Worm (Caenorhabditis elegans): ENCODE measurements around the gene C06H5.11.
A peak's percentile ranks its signal among the peaks of the same experiment; 100 is the strongest.

C06H5.11 gene

ce11 chrV:17871049-17871448 is 22.8 kb downstream of the C06H5.11 start, which contains the start of gene phf-14 (continued):
- no peak for TF ChIP-seq ztf-18 (tag; optimal IDR thresholded peaks at IDR 0.05)
- peak; percentile 16 for TF ChIP-seq efl-1 (GFP tag; optimal IDR thresholded peaks at IDR 0.05)
- TF ChIP-seq ztf-28 (GFP tag; IDR thresholded peaks at IDR 0.05), result no peak
- no peak for TF ChIP-seq hsf-1 (GFP tag; IDR thresholded peaks at IDR 0.05)
- no peak for TF ChIP-seq F39B2.1 (GFP tag; IDR thresholded peaks at IDR 0.05)
- TF ChIP-seq nfyb-1 (GFP tag; IDR thresholded peaks at IDR 0.05), result no peak
- TF ChIP-seq Y56A3A.18 (GFP tag; IDR thresholded peaks at IDR 0.05), result no peak
- no peak for TF ChIP-seq rec-8 (tag; optimal IDR thresholded peaks at IDR 0.05)
- TF ChIP-seq mxl-1 (tag; optimal IDR thresholded peaks at IDR 0.05), result no peak
- TF ChIP-seq lin-26 (GFP tag; IDR thresholded peaks at IDR 0.05), result no peak
- TF ChIP-seq let-526 (GFP tag; IDR thresholded peaks at IDR 0.05), result no peak
- TF ChIP-seq ceh-100 (GFP tag; IDR thresholded peaks at IDR 0.05), result no peak
- no peak for TF ChIP-seq Y79H2A.3 (GFP tag; conservative IDR thresholded peaks at IDR 0.05)
- no peak for TF ChIP-seq bed-2 (GFP tag; IDR thresholded peaks at IDR 0.05)
- no peak for TF ChIP-seq madf-10 (tag; optimal IDR thresholded peaks at IDR 0.05)
- peak; percentile 59 for TF ChIP-seq rcor-1 (GFP tag; IDR thresholded peaks at IDR 0.05)
- TF ChIP-seq hlh-26 (GFP tag; conservative IDR thresholded peaks at IDR 0.05), result no peak
- TF ChIP-seq lin-54 (GFP tag; optimal IDR thresholded peaks at IDR 0.05), result peak; percentile 72
- no peak for TF ChIP-seq egl-18 (GFP tag; IDR thresholded peaks at IDR 0.05)
- TF ChIP-seq gei-17 (GFP tag; optimal IDR thresholded peaks at IDR 0.05), result no peak
- TF ChIP-seq ztf-25 (GFP tag; IDR thresholded peaks at IDR 0.05), result no peak
- peak; percentile 96 for TF ChIP-seq mcd-1 (GFP tag; IDR thresholded peaks at IDR 0.05)
- TF ChIP-seq fkh-3 (tag; optimal IDR thresholded peaks at IDR 0.05), result no peak
- no peak for TF ChIP-seq F52B5.7 (tag; optimal IDR thresholded peaks at IDR 0.05)
- TF ChIP-seq mes-4 (tag; optimal IDR thresholded peaks at IDR 0.05), result no peak
- no peak for TF ChIP-seq lin-40 (tag; optimal IDR thresholded peaks at IDR 0.05)
- TF ChIP-seq nhr-90 (tag; optimal IDR thresholded peaks at IDR 0.05), result no peak
- TF ChIP-seq nfya-1 (tag; optimal IDR thresholded peaks at IDR 0.05; ENCODE audit: borderline replicate concordance, insufficient read depth), result no peak
- no peak for TF ChIP-seq B0336.3 (GFP tag; IDR thresholded peaks at IDR 0.05)
- TF ChIP-seq K12H6.12 (tag; optimal IDR thresholded peaks at IDR 0.05), result no peak
- TF ChIP-seq hmg-20 (GFP tag; IDR thresholded peaks at IDR 0.05), result no peak
- TF ChIP-seq sdz-38 (tag; optimal IDR thresholded peaks at IDR 0.05), result no peak
- TF ChIP-seq tbx-9 (tag; optimal IDR thresholded peaks at IDR 0.05; ENCODE audit: borderline replicate concordance), result no peak
- TF ChIP-seq rpc-1 (optimal IDR thresholded peaks at IDR 0.05), result no peak
- TF ChIP-seq rpc-1 (tag; optimal IDR thresholded peaks at IDR 0.05), result no peak
- no peak for TF ChIP-seq egl-44 (GFP tag; IDR thresholded peaks at IDR 0.05)
- TF ChIP-seq madf-6 (GFP tag; IDR thresholded peaks at IDR 0.05), result peak; percentile 76
- peak; percentile 32; the same call in 1 of the 2 replicates for TF ChIP-seq K11D2.4 (GFP tag; IDR thresholded peaks at IDR 0.05)
- no peak for TF ChIP-seq ZK185.1 (tag; optimal IDR thresholded peaks at IDR 0.05; ENCODE audit: poor library complexity, severe bottlenecking)
- no peak for TF ChIP-seq nhr-179 (tag; optimal IDR thresholded peaks at IDR 0.05)
- no peak for TF ChIP-seq snpc-1.1 (tag; optimal IDR thresholded peaks at IDR 0.05; ENCODE audit: insufficient read depth)
- no peak for TF ChIP-seq Y95B8A.8 (GFP tag; IDR thresholded peaks at IDR 0.05)
- no peak for TF ChIP-seq T26A5.8 (tag; optimal IDR thresholded peaks at IDR 0.05)
- TF ChIP-seq lir-1 (GFP tag; conservative IDR thresholded peaks at IDR 0.05), result no peak
- peak; percentile 40; the same call in 1 of the 2 replicates for TF ChIP-seq attf-6 (GFP tag; IDR thresholded peaks at IDR 0.05)
- no peak for TF ChIP-seq bed-1 (GFP tag; IDR thresholded peaks at IDR 0.05)
- no peak for TF ChIP-seq ekl-4 (GFP tag; IDR thresholded peaks at IDR 0.05)
- TF ChIP-seq dpff-1 (tag; optimal IDR thresholded peaks at IDR 0.05), result no peak
- no peak for TF ChIP-seq F57C9.4 (tag; optimal IDR thresholded peaks at IDR 0.05)
- no peak for TF ChIP-seq cebp-2 (GFP tag; IDR thresholded peaks at IDR 0.05)
- no peak for TF ChIP-seq him-1 (tag; optimal IDR thresholded peaks at IDR 0.05)

Data from whole organism, young adult.